Worm (Caenorhabditis elegans) whole organism, early embryonic: ENCODE measurements around the gene C34F6.9.
A peak's percentile ranks its signal among the peaks of the same experiment; 100 is the strongest.

ENCODE experiments used
- B0310.2 ChIP-seq: sonication (generic microtip); optimal IDR thresholded peaks from 2 replicates; lab custom pipeline; 2016; ENCODE audit warnings: mild to moderate bottlenecking, missing genetic modification characterization, missing compliant biosample characterization
- F13C5.2 ChIP-seq: sonication (generic microtip); optimal IDR thresholded peaks from 2 replicates; lab custom pipeline; 2017; ENCODE audit warnings: mild to moderate bottlenecking, missing genetic modification characterization, inconsistent platforms, missing compliant biosample characterization
- aly-1 ChIP-seq: sonication (generic microtip); optimal IDR thresholded peaks from 2 replicates; lab custom pipeline; 2016; ENCODE audit warnings: missing genetic modification characterization, missing compliant biosample characterization
- ama-1 ChIP-seq: fragments of 150-350 bp; optimal IDR thresholded peaks from 2 replicates; lab custom pipeline; 2014
- ceh-13 ChIP-seq: fragments of 200-800 bp; sonication (Bioruptor generic); optimal IDR thresholded peaks from 2 replicates; lab custom pipeline; 2018; ENCODE audit warnings: mild to moderate bottlenecking, missing genetic modification characterization, missing compliant biosample characterization
- ceh-36 ChIP-seq: sonication (generic microtip); optimal IDR thresholded peaks from 2 replicates; lab custom pipeline; 2016; ENCODE audit warnings: missing genetic modification characterization, inconsistent platforms, missing compliant biosample characterization
- ets-7 ChIP-seq: sonication (generic microtip); optimal IDR thresholded peaks from 2 replicates; lab custom pipeline; 2016; ENCODE audit warnings: missing genotype, missing genetic modification characterization, missing compliant biosample characterization
- flt-1 ChIP-seq: fragments of 200-800 bp; sonication (Bioruptor generic); IDR thresholded peaks from 2 replicates; pipeline ENCODE4 v1.3.6; 2022; ENCODE audit warnings: missing genetic modification characterization, missing compliant biosample characterization
- hmbx-1 ChIP-seq: sonication (generic microtip); optimal IDR thresholded peaks from 2 replicates; lab custom pipeline; 2016; ENCODE audit warnings: mild to moderate bottlenecking, missing genetic modification characterization, missing compliant biosample characterization
- hmg-4 ChIP-seq: fragments of 200-800 bp; sonication (Bioruptor generic); optimal IDR thresholded peaks from 2 replicates; lab custom pipeline; 2018; ENCODE audit warnings: mild to moderate bottlenecking, missing genetic modification characterization, missing compliant biosample characterization
- hnd-1 ChIP-seq: sonication (generic microtip); optimal IDR thresholded peaks from 2 replicates; lab custom pipeline; 2016; ENCODE audit warnings: missing genetic modification characterization, missing compliant biosample characterization
- pes-1 ChIP-seq: fragments of 200-800 bp; sonication (Bioruptor generic); IDR thresholded peaks from 2 replicates; pipeline ENCODE4 v1.3.6; 2022; ENCODE audit warnings: missing genetic modification reagents, missing genetic modification characterization, missing compliant biosample characterization
- scrt-1 ChIP-seq: fragments of 200-800 bp; sonication (Bioruptor generic); IDR thresholded peaks from 2 replicates; pipeline ENCODE4 v1.3.6; 2022; ENCODE audit warnings: missing genetic modification characterization, missing compliant biosample characterization
- sea-1 ChIP-seq: fragments of 200-800 bp; sonication (Bioruptor generic); conservative IDR thresholded peaks from 2 replicates; pipeline ENCODE4 v1.3.6; 2022; ENCODE audit warnings: missing genetic modification characterization, missing compliant biosample characterization
- tbx-11 ChIP-seq: fragments of 200-800 bp; sonication (Bioruptor generic); IDR thresholded peaks from 2 replicates; pipeline ENCODE4 v1.3.6; 2022; ENCODE audit warnings: missing genetic modification characterization, missing compliant biosample characterization
- tbx-37 ChIP-seq: fragments of 200-800 bp; sonication (Bioruptor generic); conservative IDR thresholded peaks from 2 replicates; pipeline ENCODE4 v1.3.6; 2022; ENCODE audit warnings: missing genetic modification reagents, missing genetic modification characterization, missing compliant biosample characterization
- tra-4 ChIP-seq: sonication (generic microtip); optimal IDR thresholded peaks from 2 replicates; lab custom pipeline; 2017; ENCODE audit warnings: missing genetic modification characterization, missing compliant biosample characterization

Gene C34F6.9

ce11 chrX:11222597-11223218, at the start of gene C34F6.9:
Gene C34F6.9, minus strand, starts transcription at chrX:11222647.
- TF ChIP-seq ceh-36 (tag; lab: Kevin White, UChicago) (no peak), F13C5.2 (no peak), ets-7 (tag; lab: Kevin White, UChicago) (no peak), ceh-13 (GFP tag; lab: Kevin White, UChicago) (no peak), aly-1 (tag; lab: Kevin White, UChicago) (no peak), scrt-1 (GFP tag; lab: Robert Waterston, UW) (no peak), tbx-11 (GFP tag; lab: Robert Waterston, UW) (no peak), hnd-1 (tag; lab: Kevin White, UChicago) (no peak), tra-4 (no peak), pes-1 (no peak), hmbx-1 (no peak), ama-1 (lab: Kevin White, UChicago) (no peak)

- TF ChIP-seq tra-4 (no peak), sea-1 (GFP tag; lab: Robert Waterston, UW) (no peak), ceh-13 (GFP tag; lab: Kevin White, UChicago) (no peak), flt-1 (GFP tag; lab: Robert Waterston, UW) (no peak), ceh-36 (tag; lab: Kevin White, UChicago) (no peak), hmbx-1 (no peak), hmg-4 (no peak), tbx-37 (no peak), hnd-1 (tag; lab: Kevin White, UChicago) (no peak), scrt-1 (GFP tag; lab: Robert Waterston, UW) (no peak), aly-1 (tag; lab: Kevin White, UChicago) (no peak), F13C5.2 (no peak), B0310.2 (no peak), ets-7 (tag; lab: Kevin White, UChicago) (no peak), pes-1 (no peak), tbx-11 (GFP tag; lab: Robert Waterston, UW) (no peak)
These were observed 48.4 kb upstream of the C34F6.9 start, which contains the start of gene ifa-1 for ce11 chrX:11270882-11271281. Gene ifa-1, plus strand, starts transcription at chrX:11271182.

ce11 chrX:11268970-11269369, 46.5 kb upstream of the C34F6.9 start, which contains the start of gene C03A3.3:
Gene C03A3.3, minus strand, starts transcription at chrX:11269070.
- TF ChIP-seq pes-1, result no peak
- no peak for TF ChIP-seq hnd-1 (tag; lab: Kevin White, UChicago)
- TF ChIP-seq ceh-36 (tag; lab: Kevin White, UChicago), result no peak
- TF ChIP-seq hmbx-1, result no peak
- no peak for TF ChIP-seq F13C5.2
- TF ChIP-seq tbx-11 (GFP tag; lab: Robert Waterston, UW), result no peak
- no peak for TF ChIP-seq ceh-13 (GFP tag; lab: Kevin White, UChicago)
- no peak for TF ChIP-seq aly-1 (tag; lab: Kevin White, UChicago)
- no peak for TF ChIP-seq ets-7 (tag; lab: Kevin White, UChicago)
- TF ChIP-seq tra-4, result no peak

- TF ChIP-seq hmg-4 (no peak), B0310.2 (no peak), flt-1 (GFP tag; lab: Robert Waterston, UW) (no peak), tra-4 (no peak), ets-7 (tag; lab: Kevin White, UChicago) (no peak), pes-1 (no peak), sea-1 (GFP tag; lab: Robert Waterston, UW) (no peak), ceh-13 (GFP tag; lab: Kevin White, UChicago) (no peak), ama-1 (lab: Kevin White, UChicago) (no peak), tbx-37 (no peak), hmbx-1 (no peak), scrt-1 (GFP tag; lab: Robert Waterston, UW) (no peak), hnd-1 (tag; lab: Kevin White, UChicago) (no peak), F13C5.2 (no peak)
These were observed 44.3 kb upstream of the C34F6.9 start, which contains the start of gene C03A3.9 for ce11 chrX:11266711-11267110. Gene C03A3.9, plus strand, starts transcription at chrX:11267011.

- TF ChIP-seq scrt-1 (GFP tag; lab: Robert Waterston, UW) (no peak), sea-1 (GFP tag; lab: Robert Waterston, UW) (no peak), hmbx-1 (no peak), ceh-13 (GFP tag; lab: Kevin White, UChicago) (no peak), aly-1 (tag; lab: Kevin White, UChicago) (no peak), ama-1 (lab: Kevin White, UChicago) (no peak), hmg-4 (no peak), flt-1 (GFP tag; lab: Robert Waterston, UW) (no peak), F13C5.2 (no peak)
These were observed 42.3 kb upstream of the C34F6.9 start for ce11 chrX:11264715-11265114.

- TF ChIP-seq hmbx-1, result no peak
- TF ChIP-seq F13C5.2, result peak; percentile 49
- no peak for TF ChIP-seq ceh-13 (GFP tag; lab: Kevin White, UChicago)
- TF ChIP-seq hmg-4, result peak; percentile 75
- no peak for TF ChIP-seq tbx-11 (GFP tag; lab: Robert Waterston, UW)
- TF ChIP-seq flt-1 (GFP tag; lab: Robert Waterston, UW), result no peak
- TF ChIP-seq ceh-36 (tag; lab: Kevin White, UChicago), result no peak
- TF ChIP-seq tra-4, result no peak
- no peak for TF ChIP-seq sea-1 (GFP tag; lab: Robert Waterston, UW)
These were observed 40.0 kb upstream of the C34F6.9 start, which contains the start of gene C03A3.2 for ce11 chrX:11262319-11263074. Gene C03A3.2, plus strand, starts transcription at chrX:11262848.

- peak; percentile 41 for TF ChIP-seq ceh-36 (tag; lab: Kevin White, UChicago)
- TF ChIP-seq sea-1 (GFP tag; lab: Robert Waterston, UW), result no peak
- no peak for TF ChIP-seq ceh-13 (GFP tag; lab: Kevin White, UChicago)
- TF ChIP-seq hmg-4, result peak; percentile 62
- peak; percentile 43; the same call in 1 of the 2 replicates for TF ChIP-seq scrt-1 (GFP tag; lab: Robert Waterston, UW)
- peak; percentile 51 for TF ChIP-seq F13C5.2
- no peak for TF ChIP-seq ets-7 (tag; lab: Kevin White, UChicago)
These were observed 34.6 kb upstream of the C34F6.9 start, which contains the start of gene C03A3.1 for ce11 chrX:11257071-11257470. Gene C03A3.1, plus strand, starts transcription at chrX:11257361.
